Worm (Caenorhabditis elegans) whole organism, late embryonic: ENCODE data around the gene srxa-6.

Experiments
- ceh-34 ChIP-seq: sonication (generic microtip); optimal IDR thresholded peaks from 2 replicates; lab custom pipeline; 2016; ENCODE audit warnings: mild to moderate bottlenecking, missing genetic modification characterization, missing compliant biosample characterization
- ceh-9 ChIP-seq: sonication (generic microtip); optimal IDR thresholded peaks from 2 replicates; lab custom pipeline; 2016; ENCODE audit warnings: mild to moderate bottlenecking, missing genetic modification characterization, inconsistent platforms, missing compliant biosample characterization
- fkh-10 ChIP-seq: fragments of 150-350 bp; optimal IDR thresholded peaks from 2 replicates; lab custom pipeline; 2014; ENCODE audit warnings: missing biosample characterization, missing genetic modification reagents, missing genetic modification characterization
- hlh-6 ChIP-seq: sonication (generic microtip); optimal IDR thresholded peaks from 2 replicates; lab custom pipeline; 2016; ENCODE audit warnings: missing genotype, missing genetic modification characterization, missing compliant biosample characterization
- nfya-1 ChIP-seq: sonication (generic microtip); optimal IDR thresholded peaks from 2 replicates; lab custom pipeline; 2017; ENCODE audit warnings: missing genetic modification characterization, mild to moderate bottlenecking, missing compliant biosample characterization, antibody characterized with exemption, moderate library complexity
- pqm-1 ChIP-seq: sonication (generic microtip); optimal IDR thresholded peaks from 2 replicates; lab custom pipeline; 2016; ENCODE audit warnings: missing genetic modification characterization, missing compliant biosample characterization
- rnt-1 ChIP-seq: sonication (generic microtip); optimal IDR thresholded peaks from 2 replicates; lab custom pipeline; 2016; ENCODE audit warnings: missing genetic modification characterization, missing compliant biosample characterization
- unc-86 ChIP-seq: sonication (generic microtip); optimal IDR thresholded peaks from 2 replicates; lab custom pipeline; 2016; ENCODE audit warnings: missing genetic modification characterization, missing compliant biosample characterization
- ztf-16 ChIP-seq: sonication (generic microtip); optimal IDR thresholded peaks from 2 replicates; lab custom pipeline; 2017; ENCODE audit warnings: missing genetic modification characterization, missing compliant biosample characterization

- TF ChIP-seq unc-86 (tag; lab: Kevin White, UChicago): no peak
- no peak for TF ChIP-seq pqm-1 (tag; lab: Kevin White, UChicago)
- no peak for TF ChIP-seq ceh-34 (tag; lab: Kevin White, UChicago)
- no peak for TF ChIP-seq hlh-6 (tag; lab: Kevin White, UChicago)
- TF ChIP-seq fkh-10 (GFP tag; lab: Kevin White, UChicago): no peak
- TF ChIP-seq rnt-1 (tag; lab: Kevin White, UChicago): no peak
- TF ChIP-seq ztf-16 (tag; lab: Kevin White, UChicago): no peak
- TF ChIP-seq ceh-9 (tag; lab: Kevin White, UChicago): no peak
- no peak for TF ChIP-seq nfya-1 (tag; lab: Kevin White, UChicago)
These were observed 50.5 kb downstream of the srxa-6 start for ce11 chrV:20785050-20785847.
